Worm (Caenorhabditis elegans) whole organism, late embryonic: ENCODE results near the gene ZK673.11.

Experiments
- C38D4.7 ChIP-seq: fragments of 200-800 bp; sonication (Bioruptor generic); optimal IDR thresholded peaks from 2 replicates; lab custom pipeline; 2018; ENCODE audit warnings: mild to moderate bottlenecking, missing genetic modification characterization, moderate library complexity, missing compliant biosample characterization
- Y22D7AL.16 ChIP-seq: sonication (generic microtip); optimal IDR thresholded peaks from 2 replicates; lab custom pipeline; 2016; ENCODE audit warnings: missing genetic modification characterization, missing compliant biosample characterization
- ahr-1 ChIP-seq: sonication (generic microtip); optimal IDR thresholded peaks from 2 replicates; lab custom pipeline; 2016; ENCODE audit warnings: missing genetic modification characterization, missing compliant biosample characterization
- ceh-14 ChIP-seq: sonication (generic microtip); optimal IDR thresholded peaks from 2 replicates; lab custom pipeline; 2016; ENCODE audit warnings: missing genotype, missing genetic modification characterization, missing compliant biosample characterization
- ceh-22 ChIP-seq: sonication (generic microtip); optimal IDR thresholded peaks from 2 replicates; lab custom pipeline; 2017; ENCODE audit warnings: missing biosample characterization, missing genetic modification characterization
- ceh-31 ChIP-seq: sonication (generic microtip); optimal IDR thresholded peaks from 2 replicates; lab custom pipeline; 2016; ENCODE audit warnings: missing genetic modification characterization, missing compliant biosample characterization
- ceh-34 ChIP-seq: sonication (generic microtip); optimal IDR thresholded peaks from 2 replicates; lab custom pipeline; 2016; ENCODE audit warnings: mild to moderate bottlenecking, missing genetic modification characterization, missing compliant biosample characterization
- ceh-48 ChIP-seq: sonication (generic microtip); optimal IDR thresholded peaks from 2 replicates; lab custom pipeline; 2016; ENCODE audit warnings: missing genetic modification characterization, inconsistent platforms, missing compliant biosample characterization
- ceh-9 ChIP-seq: sonication (generic microtip); optimal IDR thresholded peaks from 2 replicates; lab custom pipeline; 2016; ENCODE audit warnings: mild to moderate bottlenecking, missing genetic modification characterization, inconsistent platforms, missing compliant biosample characterization
- elt-2 ChIP-seq: sonication (generic microtip); optimal IDR thresholded peaks from 2 replicates; lab custom pipeline; 2016; ENCODE audit warnings: missing genetic modification reagents, missing genetic modification characterization, missing compliant biosample characterization
- ets-4 ChIP-seq: sonication (generic microtip); optimal IDR thresholded peaks from 2 replicates; lab custom pipeline; 2016; ENCODE audit warnings: missing genetic modification characterization, missing compliant biosample characterization
- fax-1 ChIP-seq: sonication (generic microtip); optimal IDR thresholded peaks from 2 replicates; lab custom pipeline; 2016; ENCODE audit warnings: missing genotype, missing genetic modification characterization, missing compliant biosample characterization
- gmeb-2 ChIP-seq: sonication (generic microtip); optimal IDR thresholded peaks from 2 replicates; lab custom pipeline; 2016; ENCODE audit warnings: missing genetic modification characterization, inconsistent platforms, missing compliant biosample characterization
- hlh-15 ChIP-seq: sonication (generic microtip); optimal IDR thresholded peaks from 2 replicates; lab custom pipeline; 2016; ENCODE audit warnings: missing genetic modification characterization, missing compliant biosample characterization
- lin-11 ChIP-seq: fragments of 200-800 bp; sonication (Bioruptor generic); optimal IDR thresholded peaks from 2 replicates; lab custom pipeline; 2018; ENCODE audit warnings: mild to moderate bottlenecking, missing genetic modification characterization, missing compliant biosample characterization
- mec-3 ChIP-seq: sonication (generic microtip); optimal IDR thresholded peaks from 2 replicates; lab custom pipeline; 2016; ENCODE audit warnings: borderline replicate concordance, missing genetic modification characterization, missing compliant biosample characterization
- nhr-11 ChIP-seq: fragments of 150-350 bp; optimal IDR thresholded peaks from 2 replicates; lab custom pipeline; 2014; ENCODE audit warnings: missing biosample characterization, missing genetic modification characterization
- npax-4 ChIP-seq: sonication (generic microtip); optimal IDR thresholded peaks from 2 replicates; lab custom pipeline; 2016; ENCODE audit warnings: missing genetic modification characterization, missing compliant biosample characterization
- odd-2 ChIP-seq: sonication (generic microtip); optimal IDR thresholded peaks from 2 replicates; lab custom pipeline; 2017; ENCODE audit warnings: antibody characterized with exemption, mild to moderate bottlenecking, missing genetic modification characterization, missing compliant biosample characterization
- pag-3 ChIP-seq: sonication (generic microtip); optimal IDR thresholded peaks from 2 replicates; lab custom pipeline; 2016; ENCODE audit warnings: missing compliant biosample characterization, missing genetic modification characterization, borderline replicate concordance
- pax-1 ChIP-seq: fragments of 150-350 bp; optimal IDR thresholded peaks from 2 replicates; lab custom pipeline; 2014; ENCODE audit warnings: missing biosample characterization, missing genetic modification characterization
- pha-2 ChIP-seq: sonication (generic microtip); optimal IDR thresholded peaks from 2 replicates; lab custom pipeline; 2017; ENCODE audit warnings: mild to moderate bottlenecking, missing genetic modification characterization, missing compliant biosample characterization
- pqm-1 ChIP-seq: sonication (generic microtip); optimal IDR thresholded peaks from 2 replicates; lab custom pipeline; 2016; ENCODE audit warnings: missing genetic modification characterization, missing compliant biosample characterization
- ref-2 ChIP-seq: sonication (generic microtip); optimal IDR thresholded peaks from 2 replicates; lab custom pipeline; 2016; ENCODE audit warnings: missing genetic modification characterization, missing compliant biosample characterization
- sox-4 ChIP-seq: sonication (generic microtip); optimal IDR thresholded peaks from 2 replicates; lab custom pipeline; 2017; ENCODE audit warnings: mild to moderate bottlenecking, missing genetic modification characterization, inconsistent platforms, missing compliant biosample characterization
- tbx-7 ChIP-seq: sonication (generic microtip); optimal IDR thresholded peaks from 2 replicates; lab custom pipeline; 2016; ENCODE audit warnings: missing genotype, missing genetic modification characterization, missing compliant biosample characterization
- ttx-3 ChIP-seq: sonication (generic microtip); optimal IDR thresholded peaks from 2 replicates; lab custom pipeline; 2016; ENCODE audit warnings: missing genetic modification reagents, missing genetic modification characterization, missing compliant biosample characterization
- unc-3 ChIP-seq, 2 experiments: fragments of 200-800 bp in 1 of 2; sonication (Bioruptor generic) in 1 of 2; sonication (generic microtip) in 1 of 2; conservative IDR thresholded peaks in 1 of 2; optimal IDR thresholded peaks in 1 of 2; 2 replicates each; pipeline versions ENCODE4 v1.3.6 to Lab custom; 2016 to 2022; ENCODE audit warnings: missing compliant biosample characterization in 2 of 2, missing genetic modification characterization in 2 of 2, missing genetic modification reagents in 1 of 2
- unc-42 ChIP-seq: sonication (generic microtip); optimal IDR thresholded peaks from 2 replicates; lab custom pipeline; 2016; ENCODE audit warnings: missing genotype, missing genetic modification characterization, missing compliant biosample characterization
- zip-5 ChIP-seq: sonication (generic microtip); optimal IDR thresholded peaks from 2 replicates; lab custom pipeline; 2016; ENCODE audit warnings: missing genetic modification characterization, missing compliant biosample characterization

Gene ZK673.11

ce11 chrII:10447348-10448316, 9.4 kb upstream of the ZK673.11 start, which contains the start of gene ZK673.2:
Gene ZK673.2, plus strand, starts transcription at chrII:10448266.
- TF ChIP-seq fax-1 (tag; lab: Kevin White, UChicago) = no peak
- no peak for TF ChIP-seq ahr-1
- no peak for TF ChIP-seq gmeb-2
- TF ChIP-seq nhr-11 (tag; lab: Kevin White, UChicago) = no peak
- no peak for TF ChIP-seq ceh-34 (tag; lab: Kevin White, UChicago)
- no peak for TF ChIP-seq ceh-31 (tag; lab: Kevin White, UChicago)
- TF ChIP-seq lin-11 = no peak
- TF ChIP-seq mec-3 (tag; lab: Kevin White, UChicago) = no peak
- TF ChIP-seq unc-42 (tag; lab: Kevin White, UChicago) = no peak
- no peak for TF ChIP-seq ceh-14 (tag; lab: Kevin White, UChicago)
- no peak for TF ChIP-seq npax-4 (tag; lab: Kevin White, UChicago)
- no peak for TF ChIP-seq ttx-3 (tag; lab: Kevin White, UChicago)
- no peak for TF ChIP-seq pag-3 (tag; lab: Kevin White, UChicago)
- TF ChIP-seq ref-2 (tag; lab: Kevin White, UChicago) = no peak
- TF ChIP-seq tbx-7 (tag; lab: Kevin White, UChicago) = no peak
- TF ChIP-seq, all 69 proteins: peak for 0

DNA sequence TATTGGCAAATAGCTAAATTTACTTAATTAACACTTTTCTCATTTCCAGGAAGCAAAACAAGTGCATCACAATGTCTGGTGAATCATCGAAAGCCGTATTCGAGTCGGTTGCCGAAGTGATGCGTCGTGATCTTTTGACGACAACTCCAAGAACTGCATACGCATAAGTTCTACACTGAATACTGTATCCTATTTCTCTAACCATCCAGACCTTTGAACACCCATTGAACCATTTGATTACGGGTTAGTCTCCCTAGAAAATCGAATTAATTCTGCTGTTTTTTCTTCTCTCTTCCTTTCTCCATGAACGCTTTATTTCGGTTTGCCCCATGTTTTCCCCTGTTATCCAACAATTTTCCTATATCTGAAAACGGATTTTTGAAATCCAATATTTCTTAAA, 7.4 kb upstream of the ZK673.11 start, which contains the start of gene lin-56:
lin-56 (plus strand) TSS at position 301 of the 400 bp plus-strand sequence.
- TF ChIP-seq ceh-14 (tag; lab: Kevin White, UChicago) = no peak
- TF ChIP-seq ceh-22 (tag; lab: Kevin White, UChicago) = no peak
- no peak for TF ChIP-seq ref-2 (tag; lab: Kevin White, UChicago)
- no peak for TF ChIP-seq C38D4.7
- TF ChIP-seq unc-3 (GFP tag; conservative IDR thresholded peaks at IDR 0.05; lab: Robert Waterston, UW) = no peak
- TF ChIP-seq unc-3 (tag; optimal IDR thresholded peaks at IDR 0.05; lab: Kevin White, UChicago) = no peak

- TF ChIP-seq npax-4 (tag; lab: Kevin White, UChicago) (no peak), mec-3 (tag; lab: Kevin White, UChicago) (no peak), pax-1 (tag; lab: Kevin White, UChicago) (no peak), Y22D7AL.16 (tag; lab: Kevin White, UChicago) (no peak), elt-2 (tag; lab: Kevin White, UChicago) (no peak)
Observed at ce11 chrII:10450335-10450734, 6.7 kb upstream of the ZK673.11 start.

- TF ChIP-seq odd-2 (no peak), pqm-1 (tag; lab: Kevin White, UChicago) (no peak)
Observed at ce11 chrII:10452620-10453019, 4.5 kb upstream of the ZK673.11 start, which contains the start of gene ZK673.4. Gene ZK673.4, plus strand, starts transcription at chrII:10452920.

- no peak for TF ChIP-seq pha-2
- TF ChIP-seq ets-4 (tag; lab: Kevin White, UChicago) = no peak
- no peak for TF ChIP-seq zip-5 (tag; lab: Kevin White, UChicago)
- no peak for TF ChIP-seq sox-4 (tag; lab: Kevin White, UChicago)
- no peak for TF ChIP-seq ceh-48 (tag; lab: Kevin White, UChicago)
- no peak for TF ChIP-seq ceh-9
- no peak for TF ChIP-seq elt-2 (tag; lab: Kevin White, UChicago)
- TF ChIP-seq nhr-11 (tag; lab: Kevin White, UChicago) = no peak
- TF ChIP-seq hlh-15 = no peak
- no peak for TF ChIP-seq npax-4 (tag; lab: Kevin White, UChicago)
Observed at ce11 chrII:10461207-10461606, 4.1 kb downstream of the ZK673.11 start, which contains the start of gene ZK673.5. Gene ZK673.5, plus strand, starts transcription at chrII:10461507.
